Worm (Caenorhabditis elegans) whole organism, midembryonic: ENCODE results near the gene F40F8.4.
"Not testable (repeated sequence)": the region's sequence is repeated elsewhere in the genome, so short reads cannot be mapped to it uniquely, and the experiment has no call there.

Source experiments
- T22C8.4 ChIP-seq: fragments of 200-800 bp; sonication (Bioruptor generic); IDR thresholded peaks from 2 replicates; pipeline ENCODE4 v1.3.6; 2022; ENCODE audit warnings: missing genetic modification characterization, missing compliant biosample characterization
- cog-1 ChIP-seq: sonication (generic microtip); optimal IDR thresholded peaks from 2 replicates; lab custom pipeline; 2016; ENCODE audit warnings: missing genetic modification characterization, missing compliant biosample characterization
- flt-1 ChIP-seq: fragments of 200-800 bp; sonication (Bioruptor generic); IDR thresholded peaks from 2 replicates; pipeline ENCODE4 v1.3.6; 2022; ENCODE audit warnings: missing genetic modification characterization, missing compliant biosample characterization
- klf-2 ChIP-seq: fragments of 200-800 bp; sonication (Bioruptor generic); conservative IDR thresholded peaks from 2 replicates; pipeline ENCODE4 v1.3.6; 2022; ENCODE audit warnings: missing genetic modification reagents, missing genetic modification characterization, missing compliant biosample characterization
- med-1 ChIP-seq: sonication (generic microtip); optimal IDR thresholded peaks from 2 replicates; lab custom pipeline; 2017; ENCODE audit warnings: missing genetic modification characterization, mild to moderate bottlenecking, missing compliant biosample characterization, antibody characterized with exemption, missing genetic modification reagents; ENCODE audit not compliant: insufficient read depth
- ref-1 ChIP-seq: fragments of 200-800 bp; sonication (Bioruptor generic); conservative IDR thresholded peaks from 2 replicates; pipeline ENCODE4 v1.3.6; 2022; ENCODE audit warnings: missing genetic modification reagents, missing genetic modification characterization, missing compliant biosample characterization
- tab-1 ChIP-seq: fragments of 200-800 bp; sonication (Bioruptor generic); IDR thresholded peaks from 2 replicates; pipeline ENCODE4 v1.3.6; 2022; ENCODE audit warnings: missing genetic modification characterization, missing compliant biosample characterization
- ztf-23 ChIP-seq: fragments of 200-800 bp; sonication (Bioruptor generic); IDR thresholded peaks from 2 replicates; pipeline ENCODE4 v1.3.6; 2022; ENCODE audit warnings: missing genetic modification reagents, missing genetic modification characterization, missing compliant biosample characterization
- ztf-29 ChIP-seq: fragments of 200-800 bp; sonication (Bioruptor generic); IDR thresholded peaks from 2 replicates; pipeline ENCODE4 v1.3.6; 2022; ENCODE audit warnings: missing genetic modification reagents, missing genetic modification characterization, missing compliant biosample characterization

The F40F8.4 gene

ce11 chrII:11127364-11127763 is 12.7 kb downstream of the F40F8.4 start, which contains the start of gene F40F8.1:
TSS of gene F40F8.1 (plus strand) at chrII:11127664.
- TF ChIP-seq T22C8.4 (GFP tag; lab: Robert Waterston, UW): no peak
- no peak for TF ChIP-seq ztf-23 (GFP tag; lab: Robert Waterston, UW)
- TF ChIP-seq ref-1 (GFP tag; lab: Robert Waterston, UW): no peak
- TF ChIP-seq klf-2 (GFP tag; lab: Robert Waterston, UW): no peak
- TF ChIP-seq med-1 (GFP tag; lab: Kevin White, UChicago): no peak

ce11 chrII:11126312-11127000 is 13.6 kb downstream of the F40F8.4 start, which contains the start of the genes rps-9 and lsm-1:
TSS of gene rps-9 (minus strand) at chrII:11126362.
TSS of gene lsm-1 (plus strand) at chrII:11126950.
- no peak for TF ChIP-seq T22C8.4 (GFP tag; lab: Robert Waterston, UW)
- peak; percentile 46; the same call in 1 of the 2 replicates for TF ChIP-seq flt-1 (GFP tag; lab: Robert Waterston, UW)

- TF ChIP-seq T22C8.4 (GFP tag; lab: Robert Waterston, UW) (no peak), ref-1 (GFP tag; lab: Robert Waterston, UW) (no peak), med-1 (GFP tag; lab: Kevin White, UChicago) (no peak), flt-1 (GFP tag; lab: Robert Waterston, UW) (no peak), cog-1 (no peak), ztf-23 (GFP tag; lab: Robert Waterston, UW) (no peak), ztf-29 (GFP tag; lab: Robert Waterston, UW) (no peak), klf-2 (GFP tag; lab: Robert Waterston, UW) (no peak), tab-1 (GFP tag; lab: Robert Waterston, UW) (no peak)
Measured at ce11 chrII:11125059-11125594, 14.9 kb downstream of the F40F8.4 start.

ce11 chrII:11121800-11122199 is 18.2 kb downstream of the F40F8.4 start, which contains the start of gene W10C6.2:
TSS of gene W10C6.2 (minus strand) at chrII:11121900.
- not testable (repeated sequence) for TF ChIP-seq ztf-29, tab-1, klf-2 (GFP tag; lab: Robert Waterston, UW)

ce11 chrII:11112419-11112818 is 27.6 kb downstream of the F40F8.4 start, which contains the start of gene mat-2:
TSS of gene mat-2 (plus strand) at chrII:11112719.
- no peak for TF ChIP-seq ref-1 (GFP tag; lab: Robert Waterston, UW)
- TF ChIP-seq ztf-23 (GFP tag; lab: Robert Waterston, UW): no peak

ce11 chrII:11111107-11111506 is 28.9 kb downstream of the F40F8.4 start, which contains the start of gene glb-4:
TSS of gene glb-4 (minus strand) at chrII:11111207.
- TF ChIP-seq ztf-29 (GFP tag; lab: Robert Waterston, UW) (no peak), med-1 (GFP tag; lab: Kevin White, UChicago) (no peak), ztf-23 (GFP tag; lab: Robert Waterston, UW) (no peak), ref-1 (GFP tag; lab: Robert Waterston, UW) (no peak), flt-1 (GFP tag; lab: Robert Waterston, UW) (no peak), tab-1 (GFP tag; lab: Robert Waterston, UW) (no peak), klf-2 (GFP tag; lab: Robert Waterston, UW) (no peak), cog-1 (no peak)

- no peak for TF ChIP-seq ztf-29 (GFP tag; lab: Robert Waterston, UW)
- no peak for TF ChIP-seq cog-1
- TF ChIP-seq med-1 (GFP tag; lab: Kevin White, UChicago): no peak
- TF ChIP-seq klf-2 (GFP tag; lab: Robert Waterston, UW): no peak
- TF ChIP-seq T22C8.4 (GFP tag; lab: Robert Waterston, UW): no peak
- no peak for TF ChIP-seq flt-1 (GFP tag; lab: Robert Waterston, UW)
- TF ChIP-seq ref-1 (GFP tag; lab: Robert Waterston, UW): no peak
- TF ChIP-seq ztf-23 (GFP tag; lab: Robert Waterston, UW): no peak
- TF ChIP-seq tab-1 (GFP tag; lab: Robert Waterston, UW): no peak
Measured at ce11 chrII:11110419-11110818, 29.6 kb downstream of the F40F8.4 start.

ce11 chrII:11107828-11108227 is 32.2 kb downstream of the F40F8.4 start, which contains the start of gene apc-17:
TSS of gene apc-17 (plus strand) at chrII:11108128.
- TF ChIP-seq tab-1 (GFP tag; lab: Robert Waterston, UW) (no peak), cog-1 (no peak), klf-2 (GFP tag; lab: Robert Waterston, UW) (no peak), med-1 (GFP tag; lab: Kevin White, UChicago) (no peak), ztf-23 (GFP tag; lab: Robert Waterston, UW) (no peak), flt-1 (GFP tag; lab: Robert Waterston, UW) (no peak), ref-1 (GFP tag; lab: Robert Waterston, UW) (no peak), ztf-29 (GFP tag; lab: Robert Waterston, UW) (no peak), T22C8.4 (GFP tag; lab: Robert Waterston, UW) (no peak)

- no peak for TF ChIP-seq ref-1 (GFP tag; lab: Robert Waterston, UW)
- no peak for TF ChIP-seq flt-1 (GFP tag; lab: Robert Waterston, UW)
- TF ChIP-seq cog-1: no peak
- TF ChIP-seq klf-2 (GFP tag; lab: Robert Waterston, UW): no peak
Measured at ce11 chrII:11105981-11106711, 33.9 kb downstream of the F40F8.4 start, which contains the start of gene nasp-1. TSS of gene nasp-1 (plus strand) at chrII:11106612.
